Fruit fly (Drosophila melanogaster): ENCODE measurements around the gene Nuak.

DNA sequence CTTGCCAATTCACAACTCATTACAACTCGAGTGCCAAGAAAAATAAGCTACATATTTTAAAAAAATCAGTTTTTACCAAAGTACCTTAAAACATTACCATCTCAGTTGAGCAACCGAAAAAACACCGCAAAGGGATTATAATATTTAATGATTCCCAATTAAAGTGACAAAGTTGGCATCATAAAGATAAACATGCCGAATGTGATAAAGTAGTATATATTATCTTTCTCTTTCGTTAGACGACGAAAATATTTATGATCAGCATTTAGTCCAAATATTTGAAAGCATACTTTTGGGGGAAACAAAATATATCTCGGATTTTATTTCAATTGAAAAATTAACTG is 47.6 kb downstream of the Nuak start:
- TF ChIP-seq psq (GFP tag; optimal IDR thresholded peaks at IDR 0.05) (no peak), twi (tag; optimal IDR thresholded peaks at IDR 0.05) (no peak), B-H1 (GFP tag; IDR thresholded peaks at IDR 0.05) (no peak), ttk (GFP tag; IDR thresholded peaks at IDR 0.05) (no peak), chm (GFP tag; IDR thresholded peaks at IDR 0.05) (no peak)

Measured in whole organism, embryonic.